Fruit fly (Drosophila melanogaster) whole organism, embryonic: ENCODE results near the gene CG33631.
A peak's percentile ranks its signal among the peaks of the same experiment; 100 is the strongest.

ENCODE experiments used
- ATbp ChIP-seq: fragments of 200-800 bp; sonication (Bioruptor generic); optimal IDR thresholded peaks from 2 replicates; lab custom pipeline; 2017; ENCODE audit warnings: missing biosample characterization, mild to moderate bottlenecking, missing genetic modification characterization, missing genetic modification reagents
- B-H1 ChIP-seq: fragments of 200-800 bp; sonication (Bioruptor generic); IDR thresholded peaks from 3 replicates; pipeline ENCODE4 v1.3.6; 2022; ENCODE audit warnings: missing biosample characterization, missing genetic modification characterization
- CG1024 ChIP-seq: fragments of 200-800 bp; sonication (Bioruptor generic); IDR thresholded peaks from 2 replicates; pipeline ENCODE4 v1.3.6; 2022; ENCODE audit warnings: missing biosample characterization, missing genetic modification characterization
- CG10565 ChIP-seq: fragments of 200-800 bp; sonication (Bioruptor generic); optimal IDR thresholded peaks from 3 replicates; lab custom pipeline; 2016; ENCODE audit warnings: missing biosample characterization, mild to moderate bottlenecking, missing genetic modification characterization
- CG12071 ChIP-seq: fragments of 200-800 bp; sonication (Bioruptor generic); optimal IDR thresholded peaks from 3 replicates; lab custom pipeline; 2018; ENCODE audit warnings: missing biosample characterization, mild to moderate bottlenecking, missing genetic modification characterization
- CG14050 ChIP-seq: fragments of 200-800 bp; sonication (Bioruptor generic); IDR thresholded peaks from 3 replicates; pipeline ENCODE4 v1.3.6; 2022; ENCODE audit warnings: missing biosample characterization, missing genetic modification characterization
- CG1529 ChIP-seq: fragments of 200-800 bp; sonication (Bioruptor generic); optimal IDR thresholded peaks from 3 replicates; lab custom pipeline; 2018; ENCODE audit warnings: missing biosample characterization, missing genetic modification characterization
- CG16813 ChIP-seq: fragments of 200-800 bp; sonication (Bioruptor generic); IDR thresholded peaks from 3 replicates; pipeline ENCODE4 v1.3.6; 2022; ENCODE audit warnings: missing biosample characterization, missing genetic modification characterization; ENCODE audit not compliant: partially characterized antibody
- CG1792 ChIP-seq: fragments of 200-800 bp; sonication (Bioruptor generic); optimal IDR thresholded peaks from 2 replicates; lab custom pipeline; 2016; ENCODE audit warnings: missing biosample characterization, missing genetic modification characterization
- CG1832 ChIP-seq: fragments of 200-800 bp; sonication (Bioruptor generic); optimal IDR thresholded peaks from 2 replicates; lab custom pipeline; 2017; ENCODE audit warnings: missing biosample characterization, mild to moderate bottlenecking, missing genetic modification characterization, inconsistent platforms
- CG18476 ChIP-seq: fragments of 200-800 bp; sonication (Bioruptor generic); optimal IDR thresholded peaks from 2 replicates; lab custom pipeline; 2016; ENCODE audit warnings: missing biosample characterization, mild to moderate bottlenecking, missing genetic modification characterization
- CG2120 ChIP-seq: fragments of 200-800 bp; sonication (Bioruptor generic); optimal IDR thresholded peaks from 3 replicates; lab custom pipeline; 2016; ENCODE audit warnings: missing biosample characterization, missing genetic modification characterization
- CG2199 ChIP-seq: fragments of 200-800 bp; sonication (Bioruptor generic); IDR thresholded peaks from 3 replicates; pipeline ENCODE4 v1.3.6; 2022; ENCODE audit warnings: missing biosample characterization, missing genetic modification characterization
- CG30403 ChIP-seq: fragments of 200-800 bp; sonication (Bioruptor generic); optimal IDR thresholded peaks from 3 replicates; lab custom pipeline; 2016; ENCODE audit warnings: missing biosample characterization, missing genetic modification characterization
- CG31365 ChIP-seq: fragments of 200-800 bp; sonication (Bioruptor generic); optimal IDR thresholded peaks from 2 replicates; lab custom pipeline; 2018; ENCODE audit warnings: missing biosample characterization, mild to moderate bottlenecking, missing genetic modification characterization
- CG33213 ChIP-seq: fragments of 200-800 bp; sonication (Bioruptor generic); optimal IDR thresholded peaks from 3 replicates; lab custom pipeline; 2016; ENCODE audit warnings: missing biosample characterization, missing genetic modification characterization
- CG34376 ChIP-seq: fragments of 200-800 bp; sonication (Bioruptor generic); optimal IDR thresholded peaks from 2 replicates; lab custom pipeline; 2018; ENCODE audit warnings: missing biosample characterization, mild to moderate bottlenecking, missing genetic modification characterization
- CG5953 ChIP-seq: fragments of 200-800 bp; sonication (Bioruptor generic); IDR thresholded peaks from 2 replicates; pipeline ENCODE4 v1.3.6; 2022; ENCODE audit warnings: missing biosample characterization, missing genetic modification characterization
- CG6689 ChIP-seq: fragments of 200-800 bp; sonication (Bioruptor generic); IDR thresholded peaks from 2 replicates; pipeline ENCODE4 v1.3.6; 2022; ENCODE audit warnings: missing biosample characterization, missing genetic modification characterization
- CG7963 ChIP-seq: fragments of 200-800 bp; sonication (Bioruptor generic); IDR thresholded peaks from 3 replicates; pipeline ENCODE4 v1.3.6; 2022; ENCODE audit warnings: missing biosample characterization, missing genetic modification characterization; ENCODE audit not compliant: partially characterized antibody
- CG8290 ChIP-seq, 3 experiments: fragments of 200-800 bp; sonication (Bioruptor generic); optimal IDR thresholded peaks; 2 replicates each; lab custom pipeline; 2016 to 2019; ENCODE audit warnings: missing biosample characterization in 3 of 3, missing genetic modification characterization in 3 of 3, mild to moderate bottlenecking in 2 of 3, moderate library complexity in 1 of 3
- CHES-1-like ChIP-seq: fragments of 200-800 bp; sonication (Bioruptor generic); optimal IDR thresholded peaks from 2 replicates; lab custom pipeline; 2016; ENCODE audit warnings: missing biosample characterization, missing genetic modification characterization
- Dfd ChIP-seq, 2 experiments: fragments of >200 bp; optimal IDR thresholded peaks; 2 replicates each; lab custom pipeline; 2017; ENCODE audit warnings: missing biosample characterization in 2 of 2, missing genetic modification characterization in 2 of 2
- Dref ChIP-seq: fragments of 200-800 bp; sonication (Bioruptor generic); IDR thresholded peaks from 2 replicates; pipeline ENCODE4 v1.3.6; 2022; ENCODE audit warnings: missing biosample characterization, missing genetic modification characterization
- Ets97D ChIP-seq: fragments of 200-800 bp; sonication (Bioruptor generic); optimal IDR thresholded peaks from 3 replicates; lab custom pipeline; 2016; ENCODE audit warnings: missing biosample characterization, missing genetic modification characterization
- Fer1 ChIP-seq: fragments of 200-800 bp; sonication (Bioruptor generic); optimal IDR thresholded peaks from 2 replicates; lab custom pipeline; 2017; ENCODE audit warnings: missing biosample characterization, mild to moderate bottlenecking, missing genetic modification characterization
- Hmx ChIP-seq: fragments of 200-800 bp; sonication (Bioruptor generic); optimal IDR thresholded peaks from 2 replicates; lab custom pipeline; 2016; ENCODE audit warnings: missing biosample characterization, missing genetic modification characterization
- Hr39 ChIP-seq: fragments of >200 bp; optimal IDR thresholded peaks from 2 replicates; lab custom pipeline; 2017
- Meics ChIP-seq: fragments of 200-800 bp; sonication (Bioruptor generic); optimal IDR thresholded peaks from 2 replicates; lab custom pipeline; 2017; ENCODE audit warnings: missing biosample characterization, mild to moderate bottlenecking, missing genetic modification characterization
- Nf-YA ChIP-seq: fragments of 200-800 bp; sonication (Bioruptor generic); IDR thresholded peaks from 2 replicates; pipeline ENCODE4 v1.3.6; 2022; ENCODE audit warnings: missing biosample characterization, missing genetic modification characterization
- Nf-YB ChIP-seq: fragments of 200-800 bp; sonication (Bioruptor generic); optimal IDR thresholded peaks from 3 replicates; lab custom pipeline; 2019; ENCODE audit warnings: missing biosample characterization, mild to moderate bottlenecking, missing genetic modification characterization, moderate library complexity
- Nf-YC ChIP-seq: fragments of 200-800 bp; optimal IDR thresholded peaks from 3 replicates; lab custom pipeline; 2019; ENCODE audit warnings: missing biosample characterization, mild to moderate bottlenecking, missing genetic modification characterization, moderate library complexity
- Sox100B ChIP-seq: fragments of 200-800 bp; sonication (Bioruptor generic); optimal IDR thresholded peaks from 3 replicates; lab custom pipeline; 2018; ENCODE audit warnings: missing biosample characterization, mild to moderate bottlenecking, missing genetic modification characterization
- bsh ChIP-seq, 2 experiments: fragments of 200-800 bp; sonication (Bioruptor generic); optimal IDR thresholded peaks; 2 replicates each; lab custom pipeline; 2017 to 2018; ENCODE audit warnings: mild to moderate bottlenecking in 2 of 2, missing biosample characterization in 2 of 2, missing genetic modification characterization in 2 of 2, moderate library complexity in 1 of 2
- dmrt11E ChIP-seq: fragments of 200-800 bp; sonication (Bioruptor generic); optimal IDR thresholded peaks from 3 replicates; lab custom pipeline; 2018; ENCODE audit warnings: missing biosample characterization, mild to moderate bottlenecking, missing genetic modification characterization, moderate library complexity
- dpn ChIP-seq, 2 experiments: fragments of 200-800 bp; sonication (Bioruptor generic); optimal IDR thresholded peaks; 3 replicates each; lab custom pipeline; 2016; ENCODE audit warnings: missing biosample characterization in 2 of 2, missing genetic modification characterization in 2 of 2
- gem ChIP-seq: fragments of 200-800 bp; sonication (Bioruptor generic); optimal IDR thresholded peaks from 2 replicates; lab custom pipeline; 2019; ENCODE audit warnings: missing biosample characterization, mild to moderate bottlenecking, missing genetic modification characterization, moderate library complexity
- jumu ChIP-seq: fragments of 200-800 bp; sonication (Bioruptor generic); optimal IDR thresholded peaks from 3 replicates; lab custom pipeline; 2016; ENCODE audit warnings: missing biosample characterization, missing genetic modification characterization
- klu ChIP-seq: fragments of 200-800 bp; sonication (Bioruptor generic); IDR thresholded peaks from 2 replicates; pipeline ENCODE4 v1.3.6; 2022; ENCODE audit warnings: missing biosample characterization, missing genetic modification characterization
- lbe ChIP-seq: fragments of 200-800 bp; sonication (Bioruptor generic); optimal IDR thresholded peaks from 2 replicates; lab custom pipeline; 2016; ENCODE audit warnings: missing biosample characterization, mild to moderate bottlenecking, missing genetic modification characterization
- nerfin-1 ChIP-seq: fragments of 200-800 bp; sonication (Bioruptor generic); optimal IDR thresholded peaks from 3 replicates; lab custom pipeline; 2019; ENCODE audit warnings: missing biosample characterization, mild to moderate bottlenecking, missing genetic modification characterization, moderate library complexity
- odd ChIP-seq: fragments of 200-800 bp; sonication (Bioruptor generic); optimal IDR thresholded peaks from 2 replicates; lab custom pipeline; 2017; ENCODE audit warnings: missing biosample characterization, mild to moderate bottlenecking, missing genetic modification characterization
- onecut ChIP-seq: fragments of 200-800 bp; sonication (Bioruptor generic); IDR thresholded peaks from 2 replicates; pipeline ENCODE4 v1.3.6; 2022; ENCODE audit warnings: missing biosample characterization, missing genetic modification characterization
- pros ChIP-seq: fragments of 200-800 bp; sonication (Bioruptor generic); optimal IDR thresholded peaks from 3 replicates; lab custom pipeline; 2019; ENCODE audit warnings: missing biosample characterization, mild to moderate bottlenecking, missing genetic modification characterization, moderate library complexity
- run ChIP-seq: fragments of 200-800 bp; sonication (Bioruptor generic); optimal IDR thresholded peaks from 3 replicates; lab custom pipeline; 2018; ENCODE audit warnings: missing biosample characterization, mild to moderate bottlenecking, missing genetic modification characterization
- sens ChIP-seq: fragments of 200-800 bp; sonication (Bioruptor generic); peaks from one replicate; lab custom pipeline; 2016; ENCODE audit warnings: missing biosample characterization, missing genetic modification characterization
- sima ChIP-seq: fragments of 200-800 bp; sonication (Bioruptor generic); optimal IDR thresholded peaks from 2 replicates; lab custom pipeline; 2016; ENCODE audit warnings: missing biosample characterization, missing genetic modification characterization
- so ChIP-seq: fragments of 200-800 bp; sonication (Bioruptor generic); IDR thresholded peaks from 3 replicates; pipeline ENCODE4 v1.3.6; 2022; ENCODE audit warnings: missing biosample characterization, missing genetic modification characterization
- toy ChIP-seq: fragments of 200-800 bp; sonication (Bioruptor generic); IDR thresholded peaks from 2 replicates; pipeline ENCODE4 v1.3.6; 2022; ENCODE audit warnings: missing biosample characterization, missing genetic modification characterization
- tx ChIP-seq: fragments of 200-800 bp; sonication (Bioruptor generic); optimal IDR thresholded peaks from 2 replicates; lab custom pipeline; 2016; ENCODE audit warnings: missing biosample characterization, missing genetic modification characterization
- wdn ChIP-seq: fragments of 200-800 bp; sonication (Bioruptor generic); IDR thresholded peaks from 2 replicates; pipeline ENCODE4 v1.3.6; 2022; ENCODE audit warnings: missing biosample characterization, missing genetic modification characterization

CG33631 gene

dm6 chr3R:10068780-10069179 is 5.0 kb downstream of the CG33631 start:
- TF ChIP-seq CG18476 (GFP tag; lab: Kevin White, UChicago), result peak; percentile 90
- no peak for TF ChIP-seq run
- no peak for TF ChIP-seq Nf-YA (GFP tag; lab: Robert Waterston, UW)
- no peak for TF ChIP-seq B-H1 (GFP tag; lab: Robert Waterston, UW)
- TF ChIP-seq bsh (GFP tag; optimal IDR thresholded peaks at IDR 0.05; lab: Kevin White, UChicago), result no peak
- TF ChIP-seq CG8290 (GFP tag; optimal IDR thresholded peaks at IDR 0.05; lab: Kevin White, UChicago), result no peak
- TF ChIP-seq CG8290 (tag; optimal IDR thresholded peaks at IDR 0.05; lab: Kevin White, UChicago), result no peak
- no peak for TF ChIP-seq CG1792 (GFP tag; lab: Kevin White, UChicago)
- no peak for TF ChIP-seq CG34376
- no peak for TF ChIP-seq CG7963 (GFP tag; lab: Robert Waterston, UW)
- no peak for TF ChIP-seq wdn (GFP tag; lab: Robert Waterston, UW)
- no peak for TF ChIP-seq sima (GFP tag; lab: Kevin White, UChicago)
- TF ChIP-seq Nf-YB (GFP tag; lab: Kevin White, UChicago), result peak; percentile 42
- peak; percentile 56 for TF ChIP-seq sens
- no peak for TF ChIP-seq jumu (GFP tag; lab: Kevin White, UChicago)
- no peak for TF ChIP-seq CG16813 (GFP tag; lab: Robert Waterston, UW)
- TF ChIP-seq tx (GFP tag; lab: Kevin White, UChicago), result no peak
- no peak for TF ChIP-seq ATbp (GFP tag; lab: Kevin White, UChicago)
- TF ChIP-seq Nf-YC (tag; lab: Kevin White, UChicago), result peak; percentile 61
- no peak for TF ChIP-seq klu (GFP tag; lab: Robert Waterston, UW)
- TF ChIP-seq CG6689 (GFP tag; lab: Robert Waterston, UW), result no peak
- TF ChIP-seq Sox100B (GFP tag; lab: Kevin White, UChicago), result no peak
- no peak for TF ChIP-seq CG30403 (GFP tag; lab: Kevin White, UChicago)
- no peak for TF ChIP-seq CG12071 (GFP tag; lab: Kevin White, UChicago)
- no peak for TF ChIP-seq CG31365 (tag; lab: Kevin White, UChicago)
- TF ChIP-seq so (GFP tag; lab: Robert Waterston, UW), result no peak
- TF ChIP-seq CG33213 (GFP tag; lab: Kevin White, UChicago), result no peak
- no peak for TF ChIP-seq CG10565 (GFP tag; lab: Kevin White, UChicago)
- no peak for TF ChIP-seq CHES-1-like
- no peak for TF ChIP-seq CG14050 (GFP tag; lab: Robert Waterston, UW)
- peak; percentile 23 for TF ChIP-seq gem
- TF ChIP-seq pros (GFP tag; lab: Kevin White, UChicago), result peak; percentile 28
- TF ChIP-seq Dfd (GFP tag; optimal IDR thresholded peaks at IDR 0.05; lab: Kevin White, UChicago), result no peak
- no peak for TF ChIP-seq Hmx (GFP tag; lab: Kevin White, UChicago)
- TF ChIP-seq dpn (GFP tag; optimal IDR thresholded peaks at IDR 0.05; lab: Kevin White, UChicago), result no peak
- no peak for TF ChIP-seq Fer1 (GFP tag; lab: Kevin White, UChicago)
- TF ChIP-seq Hr39, result no peak
- TF ChIP-seq dmrt11E (tag; lab: Kevin White, UChicago), result no peak
- no peak for TF ChIP-seq toy (GFP tag; lab: Robert Waterston, UW)

dm6 chr3R:10070195-10070594 is 6.4 kb downstream of the CG33631 start:
- TF ChIP-seq CG2199 (GFP tag; lab: Robert Waterston, UW) (no peak), CG1832 (GFP tag; lab: Kevin White, UChicago) (peak; percentile 32), onecut (GFP tag; lab: Robert Waterston, UW) (peak; percentile 39; the same call in 1 of the 2 replicates), Nf-YC (tag; lab: Kevin White, UChicago) (peak; percentile 97), CG1024 (GFP tag; lab: Robert Waterston, UW) (no peak), CG5953 (GFP tag; lab: Robert Waterston, UW) (no peak), CG30403 (GFP tag; lab: Kevin White, UChicago) (no peak), CG16813 (GFP tag; lab: Robert Waterston, UW) (0 out of 3 replicates have a peak, but pooled peaks have one; percentile 16), CG2120 (GFP tag; lab: Kevin White, UChicago) (no peak), Dref (GFP tag; lab: Robert Waterston, UW) (0 out of 2 replicates have a peak, but pooled peaks have one; percentile 1), Meics (GFP tag; lab: Kevin White, UChicago) (no peak), lbe (GFP tag; lab: Kevin White, UChicago) (no peak), nerfin-1 (tag; lab: Kevin White, UChicago) (peak; percentile 79), Nf-YB (GFP tag; lab: Kevin White, UChicago) (peak; percentile 96), Ets97D (GFP tag; lab: Kevin White, UChicago) (no peak), CG1529 (GFP tag; lab: Kevin White, UChicago) (no peak), odd (no peak)
